Worm (Caenorhabditis elegans): ENCODE results near the gene asp-9.

The asp-9 gene

ce11 chrIV:6213403-6213802, 27.7 kb downstream of the asp-9 start, which contains the start of gene C49A9.5:
C49A9.5 (plus strand) TSS chrIV:6213673.
- TF ChIP-seq unc-62 (GFP tag; optimal IDR thresholded peaks at IDR 0.05): no peak

DNA sequence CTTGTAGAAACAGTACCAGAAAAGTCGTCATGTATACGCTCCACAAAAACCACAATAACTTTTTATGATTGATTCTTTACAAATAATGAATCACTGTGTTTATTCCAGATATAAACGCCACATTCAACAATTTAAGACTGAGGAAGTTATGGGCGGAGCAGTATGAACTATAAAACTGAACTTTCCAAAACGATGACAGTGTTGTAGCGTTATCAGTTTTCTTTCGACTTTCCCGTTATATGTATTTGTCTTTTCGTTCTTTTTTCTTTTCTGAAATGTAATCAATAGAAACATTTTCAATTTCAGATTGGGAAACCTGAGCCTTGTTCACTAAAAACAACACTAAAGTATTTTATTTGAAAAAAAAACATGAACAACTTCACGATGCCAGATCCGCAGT, 31.4 kb downstream of the asp-9 start, which contains the start of gene C49A9.9:
C49A9.9 (plus strand) TSS at position 307 of the 400 bp plus-strand sequence.
- no peak for TF ChIP-seq unc-62 (GFP tag; optimal IDR thresholded peaks at IDR 0.05)

DNA sequence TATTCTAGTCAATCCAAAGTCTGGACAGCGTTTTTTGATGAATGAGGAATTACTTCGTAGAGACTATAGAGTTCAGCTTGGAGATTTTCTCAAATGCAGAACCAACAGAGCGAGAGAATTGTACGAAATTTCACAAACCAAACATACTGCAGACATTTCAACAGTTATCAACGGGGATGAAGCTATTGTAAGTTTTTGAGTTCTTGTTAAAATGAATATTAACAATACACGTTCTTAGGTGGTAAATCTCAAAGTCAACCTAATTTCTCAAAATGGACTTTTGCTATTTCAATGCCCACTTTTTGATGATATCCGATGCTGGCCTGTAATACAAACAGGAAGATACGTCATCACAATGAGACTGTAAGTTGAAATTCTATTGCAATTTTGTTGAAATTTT, 31.8 kb downstream of the asp-9 start:
- no peak for TF ChIP-seq unc-62 (GFP tag; optimal IDR thresholded peaks at IDR 0.05)

- no peak for TF ChIP-seq unc-62 (GFP tag; optimal IDR thresholded peaks at IDR 0.05)
Measured at ce11 chrIV:6219429-6219828, 33.7 kb downstream of the asp-9 start, which contains the start of gene C49A9.4. C49A9.4 (plus strand) TSS chrIV:6219693.

ce11 chrIV:6221878-6222277, 36.2 kb downstream of the asp-9 start, which contains the start of gene C49A9.3:
C49A9.3 (plus strand) TSS chrIV:6222089.
- TF ChIP-seq unc-62 (GFP tag; optimal IDR thresholded peaks at IDR 0.05): no peak

ce11 chrIV:6225143-6225542, 39.5 kb downstream of the asp-9 start, which contains the start of gene C49A9.2:
C49A9.2 (plus strand) TSS chrIV:6225443.
- no peak for TF ChIP-seq unc-62 (GFP tag; optimal IDR thresholded peaks at IDR 0.05)

DNA sequence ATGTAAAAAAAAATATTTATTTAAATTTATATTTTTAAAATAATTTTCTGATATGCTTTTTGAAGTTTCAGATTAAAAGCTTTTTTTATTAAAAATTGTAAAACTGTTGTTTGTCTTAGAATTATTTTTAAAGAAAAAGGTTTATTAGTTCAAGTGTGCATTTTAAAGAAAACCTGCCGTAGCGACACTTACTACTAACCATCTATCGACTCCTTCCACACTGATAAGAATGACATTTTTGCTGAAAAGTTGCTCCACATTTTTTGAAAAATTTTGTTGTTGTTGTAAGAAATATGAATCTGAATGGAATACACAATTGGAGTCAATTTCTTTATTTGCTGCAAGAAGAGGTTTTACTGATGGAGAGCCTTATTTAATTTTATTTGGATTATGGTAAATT, 42.3 kb downstream of the asp-9 start, which contains the start of gene C49A9.1:
C49A9.1 (plus strand) TSS at position 217 of the 400 bp plus-strand sequence.
- TF ChIP-seq unc-62 (GFP tag; optimal IDR thresholded peaks at IDR 0.05): no peak

ce11 chrIV:6230560-6231073, 44.9 kb downstream of the asp-9 start, which contains the start of gene F58F9.4:
F58F9.4 (plus strand) TSS chrIV:6231023.
- no peak for TF ChIP-seq unc-62 (GFP tag; optimal IDR thresholded peaks at IDR 0.05)

DNA sequence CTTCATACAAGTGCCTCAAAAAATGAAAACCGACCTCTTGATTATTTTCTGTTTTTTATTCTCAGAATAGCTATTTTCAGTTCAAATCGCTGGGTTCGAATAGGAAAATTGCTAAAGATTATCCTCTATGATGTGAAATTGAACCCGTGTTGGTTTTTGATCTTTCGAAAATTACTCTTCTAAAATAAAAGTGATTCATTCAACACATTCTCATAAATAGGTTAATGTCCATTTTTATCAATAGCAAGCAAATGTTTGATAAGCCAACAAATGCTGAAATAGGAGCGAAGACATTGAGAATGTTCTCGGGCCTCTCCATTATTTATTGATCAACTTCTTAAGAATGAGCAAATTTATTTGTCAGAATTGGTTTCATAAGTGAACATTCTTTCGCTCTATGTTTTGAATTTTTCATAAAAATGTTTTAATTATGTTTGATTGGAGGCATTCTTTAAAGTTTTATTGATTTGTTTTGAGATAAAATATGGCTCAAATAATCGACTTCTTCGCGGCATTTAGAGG, 47.1 kb downstream of the asp-9 start, which contains the start of gene F58F9.3:
F58F9.3 (plus strand) TSS at position 472 of the 522 bp plus-strand sequence.
- no peak for TF ChIP-seq unc-62 (GFP tag; optimal IDR thresholded peaks at IDR 0.05)

DNA sequence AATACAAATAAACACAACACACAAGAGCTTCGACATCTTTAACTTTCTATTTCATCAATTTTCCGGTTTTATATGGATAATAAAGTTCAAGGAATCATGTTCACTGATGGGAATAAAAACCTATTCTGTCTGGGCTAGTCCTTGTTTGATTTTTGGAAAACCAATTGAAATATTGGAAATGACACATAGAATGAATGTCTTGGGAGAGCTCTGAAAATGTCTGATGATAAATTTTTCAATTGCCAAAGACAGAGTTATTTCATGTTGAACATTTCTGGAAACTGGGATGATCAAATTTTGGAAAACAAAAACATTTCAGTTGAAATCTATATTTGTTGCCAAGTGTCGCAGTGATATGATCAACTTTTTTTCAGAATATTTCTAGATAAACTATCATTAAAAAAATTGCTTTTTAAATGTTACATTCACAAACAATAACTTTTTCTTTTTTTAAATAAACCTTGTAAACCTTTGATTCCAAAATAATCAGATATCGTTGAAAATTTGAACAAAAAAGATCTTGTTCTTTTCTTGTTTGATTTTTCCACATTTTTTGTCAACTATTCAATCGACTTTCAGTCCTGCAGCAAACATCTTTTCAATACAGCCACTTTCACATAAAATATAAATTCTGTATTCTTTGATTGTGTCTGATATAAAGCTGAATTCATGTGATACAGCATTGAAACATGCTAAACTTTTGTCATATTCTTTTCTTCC, 52.0 kb downstream of the asp-9 start, which contains the start of the genes F58F9.6 and F58F9.8:
F58F9.6 (minus strand) TSS at position 101 of the 720 bp plus-strand sequence.
F58F9.8 (plus strand) TSS at position 670 of the 720 bp plus-strand sequence.
- no peak for TF ChIP-seq unc-62 (GFP tag; optimal IDR thresholded peaks at IDR 0.05)
